Fruit fly (Drosophila melanogaster): ENCODE measurements around the gene Ssl2.

- no peak for TF ChIP-seq Hr78 (GFP tag; optimal IDR thresholded peaks at IDR 0.05)
- TF ChIP-seq Mio (GFP tag; optimal IDR thresholded peaks at IDR 0.05): no peak
- no peak for TF ChIP-seq sage (GFP tag; optimal IDR thresholded peaks at IDR 0.05)
- TF ChIP-seq OdsH (GFP tag; optimal IDR thresholded peaks at IDR 0.05): peak; percentile 30
- TF ChIP-seq psq (GFP tag; optimal IDR thresholded peaks at IDR 0.05): no peak
- TF ChIP-seq Hnf4 (GFP tag; optimal IDR thresholded peaks at IDR 0.05): peak; percentile 14
- TF ChIP-seq fru (GFP tag; optimal IDR thresholded peaks at IDR 0.05): peak; percentile 42
These were observed 36.2 kb upstream of the Ssl2 start for dm6 chr3R:29068430-29069207.
